Fruit fly (Drosophila melanogaster) whole organism, embryonic: ENCODE data around the gene Gel.

ENCODE experiments used
- ATbp ChIP-seq: fragments of 200-800 bp; sonication (Bioruptor generic); optimal IDR thresholded peaks from 2 replicates; lab custom pipeline; 2017; ENCODE audit warnings: missing biosample characterization, mild to moderate bottlenecking, missing genetic modification characterization, missing genetic modification reagents
- Abd-B ChIP-seq: fragments of 200-800 bp; sonication (Bioruptor generic); optimal IDR thresholded peaks from 2 replicates; lab custom pipeline; 2018; ENCODE audit warnings: missing biosample characterization, mild to moderate bottlenecking, missing genetic modification characterization, moderate library complexity
- Blimp-1 ChIP-seq: fragments of 200-800 bp; sonication (Bioruptor generic); optimal IDR thresholded peaks from 3 replicates; lab custom pipeline; 2018; ENCODE audit warnings: missing biosample characterization, missing genetic modification characterization, mild to moderate bottlenecking, moderate library complexity, missing genetic modification reagents
- CG10274 ChIP-seq: fragments of 200-800 bp; sonication (Bioruptor generic); optimal IDR thresholded peaks from 3 replicates; lab custom pipeline; 2017; ENCODE audit warnings: missing biosample characterization, mild to moderate bottlenecking, missing genetic modification characterization
- CG10543 ChIP-seq: fragments of 200-800 bp; sonication (Bioruptor generic); optimal IDR thresholded peaks from 3 replicates; lab custom pipeline; 2017; ENCODE audit warnings: missing biosample characterization, mild to moderate bottlenecking, missing genetic modification characterization, moderate library complexity
- CG10959 ChIP-seq: fragments of 200-800 bp; sonication (Bioruptor generic); IDR thresholded peaks from 2 replicates; pipeline ENCODE4 v1.3.6; 2022; ENCODE audit warnings: missing biosample characterization, missing genetic modification characterization
- CG10979 ChIP-seq: fragments of 200-800 bp; sonication (Bioruptor generic); optimal IDR thresholded peaks from 2 replicates; lab custom pipeline; 2018; ENCODE audit warnings: missing biosample characterization, mild to moderate bottlenecking, missing genetic modification characterization, moderate library complexity
- CG11456 ChIP-seq: fragments of 200-800 bp; sonication (Bioruptor generic); IDR thresholded peaks from 3 replicates; pipeline ENCODE4 v1.3.6; 2022; ENCODE audit warnings: missing biosample characterization, missing genetic modification characterization
- CG11695 ChIP-seq: fragments of 200-800 bp; sonication (Bioruptor generic); IDR thresholded peaks from 3 replicates; pipeline ENCODE4 v1.3.6; 2022; ENCODE audit warnings: missing biosample characterization, missing genetic modification characterization
- CG12219 ChIP-seq: fragments of 200-800 bp; sonication (Bioruptor generic); optimal IDR thresholded peaks from 3 replicates; lab custom pipeline; 2018; ENCODE audit warnings: missing biosample characterization, mild to moderate bottlenecking, missing genetic modification characterization
- CG14050 ChIP-seq: fragments of 200-800 bp; sonication (Bioruptor generic); IDR thresholded peaks from 3 replicates; pipeline ENCODE4 v1.3.6; 2022; ENCODE audit warnings: missing biosample characterization, missing genetic modification characterization
- CG16815 ChIP-seq: fragments of 200-800 bp; sonication (Bioruptor generic); optimal IDR thresholded peaks from 3 replicates; lab custom pipeline; 2017; ENCODE audit warnings: missing biosample characterization, mild to moderate bottlenecking, missing genetic modification characterization
- CG17912 ChIP-seq: fragments of 200-800 bp; sonication (Bioruptor generic); optimal IDR thresholded peaks from 2 replicates; lab custom pipeline; 2018; ENCODE audit warnings: missing biosample characterization, mild to moderate bottlenecking, missing genetic modification characterization
- CG18011 ChIP-seq: fragments of 200-800 bp; sonication (Bioruptor generic); optimal IDR thresholded peaks from 2 replicates; lab custom pipeline; 2017; ENCODE audit warnings: missing biosample characterization, missing genetic modification characterization, mild to moderate bottlenecking, moderate library complexity, missing genotype
- CG1832 ChIP-seq: fragments of 200-800 bp; sonication (Bioruptor generic); optimal IDR thresholded peaks from 2 replicates; lab custom pipeline; 2017; ENCODE audit warnings: missing biosample characterization, mild to moderate bottlenecking, missing genetic modification characterization, inconsistent platforms
- CG3281 ChIP-seq: fragments of 200-800 bp; sonication (Bioruptor generic); optimal IDR thresholded peaks from 3 replicates; lab custom pipeline; 2017; ENCODE audit warnings: missing biosample characterization, mild to moderate bottlenecking, missing genetic modification characterization
- CG6175 ChIP-seq: fragments of 200-800 bp; sonication (Bioruptor generic); IDR thresholded peaks from 3 replicates; pipeline ENCODE4 v1.3.6; 2022; ENCODE audit warnings: missing biosample characterization, missing genetic modification characterization
- CG8944 ChIP-seq: fragments of 200-800 bp; sonication (Bioruptor generic); optimal IDR thresholded peaks from 3 replicates; lab custom pipeline; 2016; ENCODE audit warnings: missing biosample characterization, missing genetic modification characterization
- D ChIP-seq, 2 experiments: fragments of 200-800 bp in 1 of 2; fragments of >200 bp in 1 of 2; sonication (Bioruptor generic) in 1 of 2; optimal IDR thresholded peaks; 2 replicates in 1 of 2; 3 replicates in 1 of 2; lab custom pipeline; 2017; ENCODE audit warnings: mild to moderate bottlenecking in 1 of 2, missing biosample characterization in 1 of 2, missing genetic modification characterization in 1 of 2, missing genetic modification reagents in 1 of 2
- D19A ChIP-seq: fragments of 200-800 bp; optimal IDR thresholded peaks from 3 replicates; lab custom pipeline; 2019; ENCODE audit warnings: missing biosample characterization, mild to moderate bottlenecking, missing genetic modification characterization, moderate library complexity
- Dip3 ChIP-seq: fragments of 200-800 bp; sonication (Bioruptor generic); optimal IDR thresholded peaks from 3 replicates; lab custom pipeline; 2016; ENCODE audit warnings: missing biosample characterization, missing genetic modification characterization
- Dll ChIP-seq: fragments of 200-800 bp; sonication (Bioruptor generic); IDR thresholded peaks from 4 replicates; pipeline ENCODE4 v1.3.6; 2022; ENCODE audit warnings: missing biosample characterization, missing genetic modification characterization; ENCODE audit not compliant: partially characterized antibody
- HHEX ChIP-seq: fragments of 200-800 bp; sonication (Bioruptor generic); optimal IDR thresholded peaks from 3 replicates; lab custom pipeline; 2017; ENCODE audit warnings: missing biosample characterization, mild to moderate bottlenecking, missing genetic modification characterization, missing genetic modification reagents
- Lpt ChIP-seq: fragments of >200 bp; optimal IDR thresholded peaks from 2 replicates; lab custom pipeline; 2018; ENCODE audit warnings: missing biosample characterization, missing genetic modification characterization
- Mes4 ChIP-seq: fragments of 200-800 bp; sonication (Bioruptor generic); optimal IDR thresholded peaks from 2 replicates; lab custom pipeline; 2016; ENCODE audit warnings: missing biosample characterization, missing genetic modification characterization
- Myb ChIP-seq: fragments of 200-800 bp; sonication (Bioruptor generic); optimal IDR thresholded peaks from 2 replicates; lab custom pipeline; 2016; ENCODE audit warnings: missing biosample characterization, missing genetic modification characterization
- NFAT ChIP-seq: fragments of 200-800 bp; sonication (Bioruptor generic); IDR thresholded peaks from 2 replicates; pipeline ENCODE4 v1.3.6; 2022; ENCODE audit warnings: missing biosample characterization, missing genetic modification characterization
- PHDP ChIP-seq: fragments of 200-800 bp; sonication (Bioruptor generic); optimal IDR thresholded peaks from 3 replicates; lab custom pipeline; 2018; ENCODE audit warnings: missing biosample characterization, mild to moderate bottlenecking, missing genetic modification characterization, moderate library complexity
- Rfx ChIP-seq: fragments of 200-800 bp; sonication (Bioruptor generic); IDR thresholded peaks from 2 replicates; pipeline ENCODE4 v1.3.6; 2022; ENCODE audit warnings: missing biosample characterization, missing genetic modification characterization
- Rx ChIP-seq: fragments of 200-800 bp; sonication (Bioruptor generic); IDR thresholded peaks from 2 replicates; pipeline ENCODE4 v1.3.6; 2022; ENCODE audit warnings: missing biosample characterization, missing genetic modification characterization
- Xbp1 ChIP-seq: fragments of 200-800 bp; sonication (Bioruptor generic); optimal IDR thresholded peaks from 3 replicates; lab custom pipeline; 2016; ENCODE audit warnings: missing biosample characterization, mild to moderate bottlenecking, missing genetic modification characterization
- abd-A ChIP-seq: fragments of 200-800 bp; sonication (Bioruptor generic); optimal IDR thresholded peaks from 3 replicates; lab custom pipeline; 2019; ENCODE audit warnings: missing biosample characterization, mild to moderate bottlenecking, missing genetic modification characterization, moderate library complexity
- dm ChIP-seq: fragments of 200-800 bp; sonication (Bioruptor generic); optimal IDR thresholded peaks from 3 replicates; lab custom pipeline; 2016; ENCODE audit warnings: missing biosample characterization, missing genetic modification characterization
- dysf ChIP-seq: fragments of 200-800 bp; sonication (Bioruptor generic); IDR thresholded peaks from 3 replicates; pipeline ENCODE4 v1.3.6; 2022; ENCODE audit warnings: missing biosample characterization, missing genetic modification characterization
- emc ChIP-seq: fragments of 200-800 bp; sonication (Bioruptor generic); optimal IDR thresholded peaks from 2 replicates; lab custom pipeline; 2016; ENCODE audit warnings: missing biosample characterization, missing genetic modification characterization
- exex ChIP-seq: fragments of 200-800 bp; sonication (Bioruptor generic); optimal IDR thresholded peaks from 4 replicates; lab custom pipeline; 2018; ENCODE audit warnings: missing biosample characterization, mild to moderate bottlenecking, missing genetic modification characterization, moderate library complexity
- gce ChIP-seq: fragments of 200-800 bp; sonication (Bioruptor generic); IDR thresholded peaks from 3 replicates; pipeline ENCODE4 v1.3.6; 2022; ENCODE audit warnings: missing biosample characterization, missing genetic modification characterization
- gsb ChIP-seq: fragments of 200-800 bp; sonication (Bioruptor generic); IDR thresholded peaks from 2 replicates; pipeline ENCODE4 v1.3.6; 2022; ENCODE audit warnings: missing biosample characterization, missing genetic modification characterization
- h ChIP-seq: fragments of >200 bp; optimal IDR thresholded peaks from 2 replicates; lab custom pipeline; 2017
- her ChIP-seq: fragments of 200-800 bp; sonication (Bioruptor generic); optimal IDR thresholded peaks from 2 replicates; lab custom pipeline; 2016; ENCODE audit warnings: missing biosample characterization, missing genetic modification characterization
- inv ChIP-seq: fragments of 200-800 bp; sonication (Bioruptor generic); IDR thresholded peaks from 2 replicates; pipeline ENCODE4 v1.3.6; 2022; ENCODE audit warnings: missing biosample characterization, missing genetic modification characterization; ENCODE audit not compliant: partially characterized antibody
- jumu ChIP-seq: fragments of 200-800 bp; sonication (Bioruptor generic); optimal IDR thresholded peaks from 3 replicates; lab custom pipeline; 2016; ENCODE audit warnings: missing biosample characterization, missing genetic modification characterization
- luna ChIP-seq: fragments of 200-800 bp; sonication (Bioruptor generic); optimal IDR thresholded peaks from 2 replicates; lab custom pipeline; 2016; ENCODE audit warnings: missing biosample characterization, missing genetic modification characterization
- nerfin-2 ChIP-seq: fragments of 200-800 bp; sonication (Bioruptor generic); IDR thresholded peaks from 2 replicates; pipeline ENCODE4 v1.3.6; 2022; ENCODE audit warnings: missing biosample characterization, missing genetic modification characterization; ENCODE audit not compliant: partially characterized antibody
- psq ChIP-seq: fragments of 200-800 bp; sonication (Bioruptor generic); optimal IDR thresholded peaks from 2 replicates; lab custom pipeline; 2017; ENCODE audit warnings: missing biosample characterization, missing genetic modification characterization
- run ChIP-seq: fragments of 200-800 bp; sonication (Bioruptor generic); optimal IDR thresholded peaks from 3 replicates; lab custom pipeline; 2018; ENCODE audit warnings: missing biosample characterization, mild to moderate bottlenecking, missing genetic modification characterization
- shn ChIP-seq: fragments of 200-800 bp; sonication (Bioruptor generic); optimal IDR thresholded peaks from 3 replicates; lab custom pipeline; 2016; ENCODE audit warnings: missing biosample characterization, missing genetic modification characterization
- zen ChIP-seq: fragments of 200-800 bp; sonication (Bioruptor generic); optimal IDR thresholded peaks from 3 replicates; lab custom pipeline; 2018; ENCODE audit warnings: missing biosample characterization, mild to moderate bottlenecking, missing genetic modification characterization, moderate library complexity
- zen2 ChIP-seq: fragments of 200-800 bp; sonication (Bioruptor generic); IDR thresholded peaks from 3 replicates; pipeline ENCODE4 v1.3.6; 2022; ENCODE audit warnings: missing biosample characterization, missing genetic modification characterization; ENCODE audit not compliant: partially characterized antibody

The Gel gene

DNA sequence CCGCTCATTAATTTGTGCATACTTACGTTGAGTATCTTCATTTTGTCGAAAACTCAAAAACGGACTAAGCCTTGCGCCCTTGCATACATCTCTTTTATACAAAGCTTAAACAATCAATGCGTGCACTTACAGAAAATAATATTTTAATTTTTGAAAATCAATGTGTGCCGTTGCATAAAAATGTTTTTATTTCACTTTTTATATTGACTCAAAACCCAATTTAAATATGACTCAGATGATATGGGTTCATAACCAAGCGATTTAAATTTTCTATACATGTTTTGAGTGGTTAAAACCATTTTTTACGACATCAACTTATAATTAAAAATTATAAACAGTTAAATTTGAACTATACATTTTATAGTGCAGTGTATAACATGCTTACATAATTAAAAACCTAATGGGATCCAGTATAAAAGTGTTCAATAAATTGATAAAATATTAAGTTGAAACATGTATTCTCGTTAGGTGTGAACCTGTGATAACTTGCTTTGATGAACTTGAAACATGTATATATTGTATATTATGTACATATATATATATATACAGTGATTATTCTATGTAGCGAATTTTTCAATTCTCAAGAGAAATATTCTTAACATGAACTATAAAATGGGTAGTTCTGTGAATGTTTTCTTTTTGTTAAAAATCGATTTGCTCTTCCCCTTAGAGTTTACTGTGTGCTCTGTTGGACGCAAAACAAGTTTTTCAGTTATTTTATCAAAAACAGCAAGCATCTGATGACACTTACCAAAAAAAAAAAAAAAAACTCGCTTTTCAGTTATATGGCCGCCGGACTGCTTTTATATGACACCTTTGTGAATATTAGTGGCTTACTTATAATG is 8.3 kb downstream of the Gel start, which contains the start of gene CG34305 (continued):
- TF ChIP-seq CG1832 (GFP tag; lab: Kevin White, UChicago) (no peak), CG17912 (GFP tag; lab: Kevin White, UChicago) (no peak), Xbp1 (GFP tag; lab: Kevin White, UChicago) (no peak), exex (tag; lab: Kevin White, UChicago) (no peak), dysf (peak; percentile 7; the same call in 1 of the 3 replicates), dm (GFP tag; lab: Kevin White, UChicago) (no peak), zen2 (GFP tag; lab: Robert Waterston, UW) (no peak), CG12219 (GFP tag; lab: Kevin White, UChicago) (no peak), Rfx (GFP tag; lab: Robert Waterston, UW) (peak; percentile 68), Myb (GFP tag; lab: Kevin White, UChicago) (no peak), psq (no peak), nerfin-2 (GFP tag; lab: Robert Waterston, UW) (no peak), Blimp-1 (GFP tag; lab: Kevin White, UChicago) (no peak), CG10543 (GFP tag; lab: Kevin White, UChicago) (no peak), Rx (GFP tag; lab: Robert Waterston, UW) (no peak), her (GFP tag; lab: Kevin White, UChicago) (no peak), jumu (GFP tag; lab: Kevin White, UChicago) (no peak), CG8944 (GFP tag; lab: Kevin White, UChicago) (no peak), abd-A (tag; lab: Kevin White, UChicago) (peak; percentile 13), shn (no peak), zen (no peak), inv (GFP tag; lab: Robert Waterston, UW) (no peak), CG10959 (GFP tag; lab: Robert Waterston, UW) (no peak), ATbp (no peak), run (tag; lab: Kevin White, UChicago) (no peak), CG10274 (no peak), Abd-B (GFP tag; lab: Kevin White, UChicago) (no peak), luna (no peak), h (lab: Kevin White, UChicago) (no peak), CG18011 (GFP tag; lab: Kevin White, UChicago) (no peak), NFAT (GFP tag; lab: Robert Waterston, UW) (peak; percentile 39; the same call in 1 of the 2 replicates), HHEX (GFP tag; lab: Kevin White, UChicago) (no peak), CG3281 (GFP tag; lab: Kevin White, UChicago) (peak; percentile 38), Dll (no peak), CG11695 (peak; percentile 40; the same call in 1 of the 3 replicates), CG16815 (GFP tag; lab: Kevin White, UChicago) (no peak), Lpt (GFP tag; lab: Kevin White, UChicago) (no peak), emc (GFP tag; lab: Kevin White, UChicago) (no peak), Dip3 (no peak), CG6175 (GFP tag; lab: Robert Waterston, UW) (no peak), CG14050 (no peak), CG11456 (GFP tag; lab: Robert Waterston, UW) (no peak), gce (no peak), D (optimal IDR thresholded peaks at IDR 0.05; lab: Kevin White, UChicago) (no peak), D (GFP tag; optimal IDR thresholded peaks at IDR 0.05; lab: Kevin White, UChicago) (no peak), D19A (tag; lab: Kevin White, UChicago) (no peak), Mes4 (GFP tag; lab: Kevin White, UChicago) (no peak), CG10979 (tag; lab: Kevin White, UChicago) (no peak), gsb (no peak), PHDP (tag; lab: Kevin White, UChicago) (peak; percentile 22)
